Fruit fly (Drosophila melanogaster) whole organism, embryonic: ENCODE data around the gene CG42751.

Source experiments
- ATbp ChIP-seq: fragments of 200-800 bp; sonication (Bioruptor generic); optimal IDR thresholded peaks from 2 replicates; lab custom pipeline; 2017; ENCODE audit warnings: missing biosample characterization, mild to moderate bottlenecking, missing genetic modification characterization, missing genetic modification reagents
- Abd-B ChIP-seq: fragments of 200-800 bp; sonication (Bioruptor generic); optimal IDR thresholded peaks from 2 replicates; lab custom pipeline; 2018; ENCODE audit warnings: missing biosample characterization, mild to moderate bottlenecking, missing genetic modification characterization, moderate library complexity
- Adf1 ChIP-seq: fragments of 200-800 bp; sonication (Bioruptor generic); IDR thresholded peaks from 2 replicates; pipeline ENCODE4 v1.3.6; 2022; ENCODE audit warnings: missing biosample characterization, missing genetic modification characterization
- Bdp1 ChIP-seq: fragments of 200-800 bp; sonication (Bioruptor generic); optimal IDR thresholded peaks from 3 replicates; lab custom pipeline; 2016; ENCODE audit warnings: missing biosample characterization, missing genetic modification characterization
- CG10321 ChIP-seq: fragments of 200-800 bp; sonication (Bioruptor generic); IDR thresholded peaks from 2 replicates; pipeline ENCODE4 v1.3.6; 2022; ENCODE audit warnings: missing biosample characterization, missing genetic modification characterization
- CG11398 ChIP-seq: fragments of 200-800 bp; sonication (Bioruptor generic); optimal IDR thresholded peaks from 2 replicates; lab custom pipeline; 2016; ENCODE audit warnings: missing biosample characterization, missing genetic modification characterization
- CG12104 ChIP-seq: fragments of 200-800 bp; sonication (Bioruptor generic); optimal IDR thresholded peaks from 3 replicates; lab custom pipeline; 2016; ENCODE audit warnings: missing biosample characterization, missing genetic modification characterization
- CG14050 ChIP-seq: fragments of 200-800 bp; sonication (Bioruptor generic); IDR thresholded peaks from 3 replicates; pipeline ENCODE4 v1.3.6; 2022; ENCODE audit warnings: missing biosample characterization, missing genetic modification characterization
- CG15269 ChIP-seq: fragments of 200-800 bp; sonication (Bioruptor generic); optimal IDR thresholded peaks from 2 replicates; lab custom pipeline; 2018; ENCODE audit warnings: missing biosample characterization, mild to moderate bottlenecking, missing genetic modification characterization, moderate library complexity
- CG15696 ChIP-seq: fragments of 200-800 bp; sonication (Bioruptor generic); optimal IDR thresholded peaks from 2 replicates; lab custom pipeline; 2019; ENCODE audit warnings: missing biosample characterization, mild to moderate bottlenecking, missing genetic modification characterization, moderate library complexity
- CG2202 ChIP-seq: fragments of 200-800 bp; sonication (Bioruptor generic); optimal IDR thresholded peaks from 2 replicates; lab custom pipeline; 2018; ENCODE audit warnings: missing biosample characterization, mild to moderate bottlenecking, missing genetic modification characterization
- CG2889 ChIP-seq: fragments of 200-800 bp; sonication (Bioruptor generic); IDR thresholded peaks from 3 replicates; pipeline ENCODE4 v1.3.6; 2022; ENCODE audit warnings: missing biosample characterization, missing genetic modification characterization
- CG32767 ChIP-seq: fragments of 200-800 bp; sonication (Bioruptor generic); IDR thresholded peaks from 2 replicates; pipeline ENCODE4 v1.3.6; 2022; ENCODE audit warnings: missing biosample characterization, missing genetic modification characterization
- CG42726 ChIP-seq: fragments of 200-800 bp; sonication (Bioruptor generic); IDR thresholded peaks from 2 replicates; pipeline ENCODE4 v1.3.6; 2022; ENCODE audit warnings: missing biosample characterization, missing genetic modification characterization; ENCODE audit not compliant: partially characterized antibody
- CG7839 ChIP-seq: fragments of 200-800 bp; sonication (Bioruptor generic); optimal IDR thresholded peaks from 3 replicates; lab custom pipeline; 2018; ENCODE audit warnings: missing biosample characterization, mild to moderate bottlenecking, missing genetic modification characterization, moderate library complexity
- CG8924 ChIP-seq: fragments of 200-800 bp; optimal IDR thresholded peaks from 3 replicates; lab custom pipeline; 2019; ENCODE audit warnings: missing biosample characterization, mild to moderate bottlenecking, missing genetic modification characterization, moderate library complexity
- CG9797 ChIP-seq: fragments of 200-800 bp; sonication (Bioruptor generic); optimal IDR thresholded peaks from 3 replicates; lab custom pipeline; 2018; ENCODE audit warnings: missing biosample characterization, mild to moderate bottlenecking, missing genetic modification characterization
- Chrac-16 ChIP-seq: fragments of 200-800 bp; sonication (Bioruptor generic); optimal IDR thresholded peaks from 3 replicates; lab custom pipeline; 2016; ENCODE audit warnings: missing biosample characterization, missing genetic modification characterization
- D19B ChIP-seq: fragments of 200-800 bp; sonication (Bioruptor generic); optimal IDR thresholded peaks from 2 replicates; lab custom pipeline; 2017; ENCODE audit warnings: missing biosample characterization, mild to moderate bottlenecking, missing genetic modification characterization
- Gug ChIP-seq: fragments of 200-800 bp; sonication (Bioruptor generic); IDR thresholded peaks from 4 replicates; pipeline ENCODE4 v1.3.6; 2022; ENCODE audit warnings: missing biosample characterization, missing genetic modification characterization
- Hr3 ChIP-seq: fragments of 200-800 bp; sonication (Bioruptor generic); optimal IDR thresholded peaks from 3 replicates; lab custom pipeline; 2016; ENCODE audit warnings: missing biosample characterization, missing genetic modification characterization
- NC2β ChIP-seq: fragments of 200-800 bp; sonication (Bioruptor generic); optimal IDR thresholded peaks from 2 replicates; lab custom pipeline; 2016; ENCODE audit warnings: missing biosample characterization, missing genetic modification characterization
- Neu2 ChIP-seq: fragments of 200-800 bp; sonication (Bioruptor generic); optimal IDR thresholded peaks from 3 replicates; lab custom pipeline; 2016; ENCODE audit warnings: missing biosample characterization, missing genetic modification characterization, borderline replicate concordance
- Nf-YA ChIP-seq: fragments of 200-800 bp; sonication (Bioruptor generic); IDR thresholded peaks from 2 replicates; pipeline ENCODE4 v1.3.6; 2022; ENCODE audit warnings: missing biosample characterization, missing genetic modification characterization
- Pdp1 ChIP-seq, 2 experiments: fragments of 200-800 bp; sonication (Bioruptor generic); optimal IDR thresholded peaks; 3 replicates each; lab custom pipeline; 2016; ENCODE audit warnings: missing biosample characterization in 2 of 2, missing genetic modification characterization in 2 of 2, mild to moderate bottlenecking in 1 of 2, moderate library complexity in 1 of 2
- Spps ChIP-seq: fragments of 200-800 bp; sonication (Bioruptor generic); optimal IDR thresholded peaks from 2 replicates; lab custom pipeline; 2018; ENCODE audit warnings: missing biosample characterization, mild to moderate bottlenecking, missing genetic modification characterization
- Taf1 ChIP-seq: fragments of 200-800 bp; sonication (Bioruptor generic); IDR thresholded peaks from 2 replicates; pipeline ENCODE4 v1.3.6; 2022; ENCODE audit warnings: missing biosample characterization, missing genetic modification characterization
- amos ChIP-seq: fragments of 200-800 bp; sonication (Bioruptor generic); IDR thresholded peaks from 2 replicates; pipeline ENCODE4 v1.3.6; 2022; ENCODE audit warnings: missing biosample characterization, missing genetic modification characterization; ENCODE audit not compliant: partially characterized antibody
- aop ChIP-seq: fragments of 200-800 bp; sonication (Bioruptor generic); IDR thresholded peaks from 2 replicates; pipeline ENCODE4 v1.3.6; 2022; ENCODE audit warnings: missing biosample characterization, missing genetic modification characterization
- btn ChIP-seq: fragments of 200-800 bp; sonication (Bioruptor generic); optimal IDR thresholded peaks from 2 replicates; lab custom pipeline; 2016; ENCODE audit warnings: missing biosample characterization, missing genetic modification characterization
- corto ChIP-seq: fragments of 200-800 bp; sonication (Bioruptor generic); optimal IDR thresholded peaks from 2 replicates; lab custom pipeline; 2016; ENCODE audit warnings: missing biosample characterization, mild to moderate bottlenecking, missing genetic modification characterization, moderate library complexity
- dan ChIP-seq: fragments of 200-800 bp; sonication (Bioruptor generic); IDR thresholded peaks from 2 replicates; pipeline ENCODE4 v1.3.6; 2022; ENCODE audit warnings: missing biosample characterization, missing genetic modification characterization
- eve ChIP-seq, 2 experiments: fragments of >200 bp; optimal IDR thresholded peaks; 2 replicates each; lab custom pipeline; 2017; ENCODE audit warnings: missing biosample characterization in 2 of 2, missing genetic modification characterization in 2 of 2
- grn ChIP-seq: fragments of 200-800 bp; sonication (Bioruptor generic); optimal IDR thresholded peaks from 3 replicates; lab custom pipeline; 2017; ENCODE audit warnings: missing biosample characterization, missing genetic modification characterization
- gsb ChIP-seq: fragments of 200-800 bp; sonication (Bioruptor generic); IDR thresholded peaks from 2 replicates; pipeline ENCODE4 v1.3.6; 2022; ENCODE audit warnings: missing biosample characterization, missing genetic modification characterization
- jigr1 ChIP-seq: fragments of 200-800 bp; sonication (Bioruptor generic); IDR thresholded peaks from 3 replicates; pipeline ENCODE4 v1.3.6; 2022; ENCODE audit warnings: missing biosample characterization, missing genetic modification characterization
- jing ChIP-seq: fragments of 200-800 bp; sonication (Bioruptor generic); optimal IDR thresholded peaks from 2 replicates; lab custom pipeline; 2018; ENCODE audit warnings: missing biosample characterization, mild to moderate bottlenecking, missing genetic modification characterization
- knrl ChIP-seq: fragments of 200-800 bp; sonication (Bioruptor generic); IDR thresholded peaks from 3 replicates; pipeline ENCODE4 v1.3.6; 2022; ENCODE audit warnings: missing biosample characterization, missing genetic modification characterization; ENCODE audit not compliant: partially characterized antibody
- lbe ChIP-seq: fragments of 200-800 bp; sonication (Bioruptor generic); optimal IDR thresholded peaks from 2 replicates; lab custom pipeline; 2016; ENCODE audit warnings: missing biosample characterization, mild to moderate bottlenecking, missing genetic modification characterization
- lilli ChIP-seq: fragments of 200-800 bp; sonication (Bioruptor generic); optimal IDR thresholded peaks from 3 replicates; lab custom pipeline; 2016; ENCODE audit warnings: missing biosample characterization, missing genetic modification characterization
- nau ChIP-seq: fragments of 200-800 bp; sonication (Bioruptor generic); optimal IDR thresholded peaks from 3 replicates; lab custom pipeline; 2017; ENCODE audit warnings: missing biosample characterization, mild to moderate bottlenecking, missing genetic modification characterization, missing genetic modification reagents
- odd ChIP-seq: fragments of 200-800 bp; sonication (Bioruptor generic); optimal IDR thresholded peaks from 2 replicates; lab custom pipeline; 2017; ENCODE audit warnings: missing biosample characterization, mild to moderate bottlenecking, missing genetic modification characterization
- otp ChIP-seq: fragments of 200-800 bp; sonication (Bioruptor generic); IDR thresholded peaks from 3 replicates; pipeline ENCODE4, ENCODE4 v1.3.6; 2022; ENCODE audit warnings: missing biosample characterization, missing genetic modification characterization
- prd ChIP-seq, 3 experiments: fragments of >200 bp in 2 of 3; fragments of 200-800 bp in 1 of 3; sonication (Bioruptor generic) in 1 of 3; optimal IDR thresholded peaks in 2 of 3; IDR thresholded peaks in 1 of 3; 2 replicates in 2 of 3; 3 replicates in 1 of 3; pipeline versions ENCODE4 v1.3.6 to Lab custom; 2017 to 2022; ENCODE audit warnings: missing biosample characterization in 1 of 3, missing genetic modification characterization in 1 of 3
- pzg ChIP-seq: fragments of 200-800 bp; sonication (Bioruptor generic); optimal IDR thresholded peaks from 3 replicates; lab custom pipeline; 2018; ENCODE audit warnings: missing biosample characterization, mild to moderate bottlenecking, missing genetic modification characterization, moderate library complexity
- rib ChIP-seq: fragments of 200-800 bp; sonication (Bioruptor generic); IDR thresholded peaks from 2 replicates; pipeline ENCODE4 v1.3.6; 2022; ENCODE audit warnings: missing biosample characterization, missing genetic modification characterization
- sens-2 ChIP-seq: fragments of 200-800 bp; sonication (Bioruptor generic); IDR thresholded peaks from 2 replicates; pipeline ENCODE4 v1.3.6; 2022; ENCODE audit warnings: missing biosample characterization, missing genetic modification characterization
- ssp ChIP-seq: fragments of 200-800 bp; sonication (Bioruptor generic); IDR thresholded peaks from 2 replicates; pipeline ENCODE4 v1.3.6; 2022; ENCODE audit warnings: missing biosample characterization, missing genetic modification characterization
- tio ChIP-seq: fragments of 200-800 bp; sonication (Bioruptor generic); optimal IDR thresholded peaks from 2 replicates; lab custom pipeline; 2017; ENCODE audit warnings: missing biosample characterization, missing genetic modification characterization, inconsistent platforms
- unpg ChIP-seq: fragments of 200-800 bp; sonication (Bioruptor generic); optimal IDR thresholded peaks from 3 replicates; lab custom pipeline; 2018; ENCODE audit warnings: missing biosample characterization, mild to moderate bottlenecking, missing genetic modification characterization, moderate library complexity
- usp ChIP-seq: fragments of >200 bp; optimal IDR thresholded peaks from 2 replicates; lab custom pipeline; 2017; ENCODE audit warnings: missing biosample characterization, missing genetic modification characterization

CG42751 gene

DNA sequence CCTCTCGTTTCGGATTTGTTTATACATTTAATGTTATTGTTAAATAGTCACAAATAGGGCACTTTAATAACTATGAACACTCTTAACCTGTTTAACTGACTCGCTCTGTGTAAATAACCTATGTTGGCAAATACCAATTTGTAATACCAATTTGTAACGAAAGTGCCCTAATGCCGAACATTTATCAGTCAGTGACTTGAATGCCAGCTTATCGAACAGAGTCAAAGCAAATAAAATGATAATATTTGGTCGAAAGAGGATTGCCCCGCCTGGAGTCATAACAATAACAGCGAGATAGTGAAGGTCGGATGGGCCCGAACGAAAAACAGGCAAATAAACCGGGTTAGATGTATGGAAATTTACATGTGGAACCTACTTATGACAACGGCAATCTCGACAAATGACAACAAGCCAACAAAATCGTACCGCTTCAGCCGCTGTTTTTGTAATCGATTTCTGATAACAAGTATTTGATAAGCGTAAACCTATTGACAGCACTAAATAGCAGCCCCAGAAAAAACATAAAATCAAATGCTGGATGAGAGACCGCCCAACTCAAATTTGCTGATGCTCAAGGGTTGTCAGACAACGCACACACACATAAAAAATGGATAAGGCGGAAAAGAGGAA, 8.0 kb upstream of the CG42751 start (continued):
- no peak for TF ChIP-seq Spps
- TF ChIP-seq CG15696 = no peak
- no peak for TF ChIP-seq CG8924 (tag; lab: Kevin White, UChicago)
- TF ChIP-seq aop (GFP tag; lab: Robert Waterston, UW) = no peak
- TF ChIP-seq knrl (GFP tag; lab: Robert Waterston, UW) = no peak
- TF ChIP-seq corto (GFP tag; lab: Kevin White, UChicago) = no peak
- no peak for TF ChIP-seq amos (GFP tag; lab: Robert Waterston, UW)
- no peak for TF ChIP-seq CG9797
- no peak for TF ChIP-seq usp (GFP tag; lab: Kevin White, UChicago)
- no peak for TF ChIP-seq lbe
- TF ChIP-seq CG2889 (GFP tag; lab: Robert Waterston, UW) = no peak
- no peak for TF ChIP-seq pzg (GFP tag; lab: Kevin White, UChicago)
- TF ChIP-seq unpg (GFP tag; lab: Kevin White, UChicago) = no peak
- no peak for TF ChIP-seq Neu2 (GFP tag; lab: Kevin White, UChicago)
- TF ChIP-seq eve (GFP tag; optimal IDR thresholded peaks at IDR 0.05; lab: Kevin White, UChicago) = no peak
- no peak for TF ChIP-seq Abd-B (GFP tag; lab: Kevin White, UChicago)
- TF ChIP-seq grn (GFP tag; lab: Kevin White, UChicago) = peak; percentile 40
- TF ChIP-seq Bdp1 (GFP tag; lab: Kevin White, UChicago) = no peak
- TF ChIP-seq Adf1 (GFP tag; lab: Robert Waterston, UW) = no peak
- TF ChIP-seq ssp = no peak
- no peak for TF ChIP-seq rib (GFP tag; lab: Robert Waterston, UW)
- TF ChIP-seq nau = no peak
- no peak for TF ChIP-seq CG10321 (GFP tag; lab: Robert Waterston, UW)
- no peak for TF ChIP-seq lilli
- no peak for TF ChIP-seq CG7839 (tag; lab: Kevin White, UChicago)
- TF ChIP-seq Nf-YA (GFP tag; lab: Robert Waterston, UW) = peak; percentile 30; the same call in 1 of the 2 replicates
- TF ChIP-seq sens-2 = no peak
- TF ChIP-seq odd (GFP tag; lab: Kevin White, UChicago) = no peak
- no peak for TF ChIP-seq btn (GFP tag; lab: Kevin White, UChicago)
- no peak for TF ChIP-seq CG14050 (GFP tag; lab: Robert Waterston, UW)
- no peak for TF ChIP-seq jigr1 (GFP tag; lab: Robert Waterston, UW)
- TF ChIP-seq CG11398 (GFP tag; lab: Kevin White, UChicago) = no peak
- TF ChIP-seq NC2β (GFP tag; lab: Kevin White, UChicago) = no peak
- TF ChIP-seq CG15269 = no peak
- TF ChIP-seq Hr3 (GFP tag; lab: Kevin White, UChicago) = no peak
- no peak for TF ChIP-seq otp (GFP tag; lab: Robert Waterston, UW)
- no peak for TF ChIP-seq prd (optimal IDR thresholded peaks at IDR 0.05; lab: Kevin White, UChicago)
- no peak for TF ChIP-seq prd (GFP tag; IDR thresholded peaks at IDR 0.05; lab: Robert Waterston, UW)
- TF ChIP-seq D19B (GFP tag; lab: Kevin White, UChicago) = no peak
- TF ChIP-seq Pdp1 (GFP tag; optimal IDR thresholded peaks at IDR 0.05; lab: Kevin White, UChicago) = no peak
- TF ChIP-seq dan (GFP tag; lab: Robert Waterston, UW) = no peak
- no peak for TF ChIP-seq CG2202 (tag; lab: Kevin White, UChicago)
- TF ChIP-seq Gug (GFP tag; lab: Robert Waterston, UW) = no peak
- TF ChIP-seq CG42726 (GFP tag; lab: Robert Waterston, UW) = no peak
- no peak for TF ChIP-seq Taf1 (GFP tag; lab: Robert Waterston, UW)
- no peak for TF ChIP-seq jing (GFP tag; lab: Kevin White, UChicago)
- no peak for TF ChIP-seq CG32767
- TF ChIP-seq gsb = no peak
- peak; percentile 46 for TF ChIP-seq ATbp (GFP tag; lab: Kevin White, UChicago)
- no peak for TF ChIP-seq tio (GFP tag; lab: Kevin White, UChicago)
- TF ChIP-seq CG12104 = no peak
- no peak for TF ChIP-seq Chrac-16 (GFP tag; lab: Kevin White, UChicago)
